Worm (Caenorhabditis elegans) whole organism, L4 larva: ENCODE data around the gene Y39A1A.10.
A peak's percentile ranks its signal among the peaks of the same experiment; 100 is the strongest.

Experiments used
- F26F4.8 ChIP-seq: fragments of 200-800 bp; sonication (Bioruptor generic); conservative IDR thresholded peaks from 2 replicates; pipeline ENCODE4 v1.3.6; 2022; ENCODE audit warnings: missing genetic modification characterization, missing compliant biosample characterization
- F44E2.7 ChIP-seq: fragments of 200-800 bp; sonication (Bioruptor generic); IDR thresholded peaks from 2 replicates; pipeline ENCODE4 v2.1.2; 2022; ENCODE audit warnings: missing genetic modification characterization, missing compliant biosample characterization
- F49E8.2 ChIP-seq: sonication (generic microtip); optimal IDR thresholded peaks from 2 replicates; lab custom pipeline; 2016; ENCODE audit warnings: missing compliant biosample characterization, mild to moderate bottlenecking, missing genetic modification characterization, borderline replicate concordance
- Y105C5A.15 ChIP-seq: fragments of 200-800 bp; sonication (Bioruptor generic); IDR thresholded peaks from 2 replicates; pipeline ENCODE4 v1.3.6; 2022; ENCODE audit warnings: missing genetic modification characterization, missing compliant biosample characterization
- Y48G9A.11 ChIP-seq: fragments of 200-800 bp; sonication (Bioruptor generic); IDR thresholded peaks from 2 replicates; pipeline ENCODE4 v1.3.6; 2022; ENCODE audit warnings: missing genetic modification reagents, missing genetic modification characterization, missing compliant biosample characterization
- Y5F2A.4 ChIP-seq: fragments of 200-800 bp; sonication (Bioruptor generic); optimal IDR thresholded peaks from 2 replicates; lab custom pipeline; 2018; ENCODE audit warnings: mild to moderate bottlenecking, missing genetic modification characterization, missing compliant biosample characterization
- ZK546.5 ChIP-seq, 2 experiments: sonication (generic microtip); optimal IDR thresholded peaks; 2 replicates each; lab custom pipeline; 2017; ENCODE audit warnings: missing biosample characterization in 2 of 2, missing genetic modification characterization in 2 of 2
- aha-1 ChIP-seq: fragments of 150-350 bp; peaks from one replicate; lab custom pipeline; 2014; ENCODE audit warnings: missing biosample characterization, missing genetic modification characterization
- aly-2 ChIP-seq: sonication (generic microtip); optimal IDR thresholded peaks from 2 replicates; lab custom pipeline; 2018; ENCODE audit warnings: missing biosample characterization, missing genetic modification characterization
- ceh-20 ChIP-seq: fragments of 200-800 bp; sonication (Bioruptor generic); IDR thresholded peaks from 2 replicates; pipeline ENCODE4 v1.3.6; 2022; ENCODE audit warnings: missing genetic modification reagents, missing genetic modification characterization, missing compliant biosample characterization
- ceh-62 ChIP-seq: sonication (generic microtip); optimal IDR thresholded peaks from 2 replicates; lab custom pipeline; 2017; ENCODE audit warnings: missing biosample characterization, missing genetic modification characterization
- daf-12 ChIP-seq: fragments of 150-350 bp; optimal IDR thresholded peaks from 2 replicates; lab custom pipeline; 2014; ENCODE audit warnings: missing biosample characterization, missing genetic modification reagents, missing genetic modification characterization
- daf-16 ChIP-seq, 3 experiments: sonication (generic microtip); optimal IDR thresholded peaks; 2 replicates each; lab custom pipeline; 2016 to 2017; ENCODE audit warnings: missing genetic modification characterization in 3 of 3, missing genetic modification reagents in 3 of 3, mild to moderate bottlenecking in 2 of 3, missing compliant biosample characterization in 2 of 3, missing biosample characterization in 1 of 3, moderate library complexity in 1 of 3
- daf-19 ChIP-seq: fragments of 200-800 bp; sonication (Bioruptor generic); conservative IDR thresholded peaks from 2 replicates; pipeline ENCODE4 v1.3.6; 2022; ENCODE audit warnings: missing genetic modification characterization, missing compliant biosample characterization
- dmd-6 ChIP-seq: fragments of 200-800 bp; sonication (Bioruptor generic); IDR thresholded peaks from 2 replicates; pipeline ENCODE4 v1.3.6; 2022; ENCODE audit warnings: missing genetic modification reagents, missing genetic modification characterization, missing compliant biosample characterization
- dpl-1 ChIP-seq: fragments of 150-350 bp; optimal IDR thresholded peaks from 2 replicates; lab custom pipeline; 2014; ENCODE audit warnings: missing biosample characterization, missing genetic modification reagents, missing genetic modification characterization
- dve-1 ChIP-seq: sonication (generic microtip); optimal IDR thresholded peaks from 2 replicates; lab custom pipeline; 2017; ENCODE audit warnings: antibody characterized with exemption, mild to moderate bottlenecking, missing genetic modification characterization, missing compliant biosample characterization; ENCODE audit not compliant: insufficient read depth
- egl-27 ChIP-seq: sonication (generic microtip); optimal IDR thresholded peaks from 3 replicates; lab custom pipeline; 2017; ENCODE audit warnings: missing biosample characterization, missing genetic modification reagents, missing genetic modification characterization
- fos-1 ChIP-seq: fragments of 150-350 bp; optimal IDR thresholded peaks from 2 replicates; lab custom pipeline; 2014; ENCODE audit warnings: missing biosample characterization, missing genetic modification characterization
- hlh-11 ChIP-seq: fragments of 200-800 bp; sonication (Bioruptor generic); optimal IDR thresholded peaks from 2 replicates; lab custom pipeline; 2018; ENCODE audit warnings: mild to moderate bottlenecking, missing genetic modification characterization, missing compliant biosample characterization
- hlh-30 ChIP-seq: sonication (generic microtip); optimal IDR thresholded peaks from 2 replicates; lab custom pipeline; 2017; ENCODE audit warnings: antibody characterized with exemption, mild to moderate bottlenecking, missing genetic modification characterization, missing compliant biosample characterization; ENCODE audit not compliant: insufficient read depth
- lin-1 ChIP-seq: fragments of 200-800 bp; sonication (Bioruptor generic); IDR thresholded peaks from 2 replicates; pipeline ENCODE4 v1.3.6; 2022; ENCODE audit warnings: missing genetic modification reagents, missing genetic modification characterization, missing compliant biosample characterization
- lin-13 ChIP-seq: fragments of 150-350 bp; optimal IDR thresholded peaks from 2 replicates; lab custom pipeline; 2014; ENCODE audit warnings: missing biosample characterization, missing genetic modification reagents, missing genetic modification characterization
- lin-29 ChIP-seq: fragments of 200-800 bp; sonication (Bioruptor generic); IDR thresholded peaks from 2 replicates; pipeline ENCODE4 v1.3.6; 2022; ENCODE audit warnings: missing genetic modification reagents, missing genetic modification characterization, missing compliant biosample characterization
- lin-38 ChIP-seq: fragments of 200-800 bp; sonication (Bioruptor generic); IDR thresholded peaks from 2 replicates; pipeline ENCODE4 v1.3.6; 2022; ENCODE audit warnings: missing genetic modification reagents, missing genetic modification characterization, missing compliant biosample characterization
- lin-39 ChIP-seq: fragments of 150-350 bp; optimal IDR thresholded peaks from 2 replicates; lab custom pipeline; 2014; ENCODE audit warnings: missing biosample characterization, missing genetic modification reagents, missing genetic modification characterization
- lsy-2 ChIP-seq, 2 experiments: fragments of 150-350 bp in 1 of 2; sonication (generic microtip) in 1 of 2; optimal IDR thresholded peaks; 2 replicates each; lab custom pipeline; 2014 to 2017; ENCODE audit warnings: missing biosample characterization in 2 of 2, missing genetic modification characterization in 2 of 2
- madf-9 ChIP-seq: fragments of 200-800 bp; sonication (Bioruptor generic); conservative IDR thresholded peaks from 2 replicates; pipeline ENCODE4 v1.3.6; 2022; ENCODE audit warnings: missing genetic modification reagents, missing genetic modification characterization, missing compliant biosample characterization
- mdl-1 ChIP-seq, 2 experiments: fragments of 150-350 bp in 1 of 2; sonication (generic microtip) in 1 of 2; optimal IDR thresholded peaks; 2 replicates each; lab custom pipeline; 2014 to 2017; ENCODE audit warnings: missing biosample characterization in 2 of 2, missing genetic modification characterization in 2 of 2
- mep-1 ChIP-seq: fragments of 150-350 bp; sonication (generic microtip); optimal IDR thresholded peaks from 3 replicates; lab custom pipeline; 2014; ENCODE audit warnings: missing biosample characterization, missing genetic modification characterization
- mes-2 ChIP-seq: sonication (generic microtip); optimal IDR thresholded peaks from 2 replicates; lab custom pipeline; 2016; ENCODE audit warnings: missing genotype, mild to moderate bottlenecking, missing genetic modification characterization, missing compliant biosample characterization; ENCODE audit not compliant: poor library complexity, severe bottlenecking
- mxl-3 ChIP-seq: fragments of 200-800 bp; sonication (Bioruptor generic); optimal IDR thresholded peaks from 2 replicates; lab custom pipeline; 2018; ENCODE audit warnings: mild to moderate bottlenecking, missing genetic modification characterization, missing compliant biosample characterization
- nhr-102 ChIP-seq: sonication (generic microtip); optimal IDR thresholded peaks from 2 replicates; lab custom pipeline; 2016; ENCODE audit warnings: mild to moderate bottlenecking, missing genetic modification characterization, moderate library complexity, missing compliant biosample characterization
- nhr-111 ChIP-seq: fragments of 200-800 bp; sonication (Bioruptor generic); optimal IDR thresholded peaks from 2 replicates; lab custom pipeline; 2018; ENCODE audit warnings: mild to moderate bottlenecking, missing genetic modification characterization, missing compliant biosample characterization
- nhr-28 ChIP-seq: fragments of 150-350 bp; optimal IDR thresholded peaks from 2 replicates; lab custom pipeline; 2014; ENCODE audit warnings: missing biosample characterization, missing genetic modification characterization
- nhr-41 ChIP-seq: fragments of 200-800 bp; sonication (Bioruptor generic); IDR thresholded peaks from 2 replicates; pipeline ENCODE4 v1.3.6; 2022; ENCODE audit warnings: missing genetic modification reagents, missing genetic modification characterization, missing compliant biosample characterization
- nhr-42 ChIP-seq: fragments of 200-800 bp; sonication (Bioruptor generic); IDR thresholded peaks from 2 replicates; pipeline ENCODE4 v1.3.6; 2022; ENCODE audit warnings: missing genetic modification characterization, missing compliant biosample characterization
- nhr-6 ChIP-seq: fragments of 150-350 bp; optimal IDR thresholded peaks from 2 replicates; lab custom pipeline; 2014; ENCODE audit warnings: missing biosample characterization, missing genetic modification characterization
- nhr-77 ChIP-seq: fragments of 150-350 bp; optimal IDR thresholded peaks from 2 replicates; lab custom pipeline; 2014; ENCODE audit warnings: missing biosample characterization, missing genetic modification characterization
- php-3 ChIP-seq: fragments of 200-800 bp; sonication (Bioruptor generic); IDR thresholded peaks from 2 replicates; pipeline ENCODE4 v1.3.6; 2022; ENCODE audit warnings: missing genetic modification reagents, missing genetic modification characterization, missing compliant biosample characterization
- snpc-1.2 ChIP-seq: fragments of 200-800 bp; sonication (Bioruptor generic); IDR thresholded peaks from 2 replicates; pipeline ENCODE4 v1.3.6; 2022; ENCODE audit warnings: missing genetic modification reagents, missing genetic modification characterization, missing compliant biosample characterization
- tag-97 ChIP-seq: fragments of 200-800 bp; sonication (Bioruptor generic); IDR thresholded peaks from 2 replicates; pipeline ENCODE4 v1.3.6; 2022; ENCODE audit warnings: missing genetic modification characterization, missing compliant biosample characterization
- unc-130 ChIP-seq: sonication (generic microtip); optimal IDR thresholded peaks from 2 replicates; lab custom pipeline; 2016; ENCODE audit warnings: missing genetic modification reagents, missing genetic modification characterization, missing compliant biosample characterization
- unc-39 ChIP-seq: sonication (generic microtip); optimal IDR thresholded peaks from 2 replicates; lab custom pipeline; 2017; ENCODE audit warnings: missing biosample characterization, missing genetic modification characterization
- unc-62 ChIP-seq, 3 experiments: fragments of 150-350 bp in 1 of 3; sonication (generic microtip); optimal IDR thresholded peaks in 2 of 3; peaks in 1 of 3; 1 replicate in 1 of 3; 2 replicates in 2 of 3; lab custom pipeline; 2014 to 2017; ENCODE audit warnings: missing biosample characterization in 3 of 3, missing genetic modification characterization in 3 of 3, missing genetic modification reagents in 3 of 3, missing genotype in 1 of 3
- zfp-2 ChIP-seq: sonication (generic microtip); optimal IDR thresholded peaks from 2 replicates; lab custom pipeline; 2016; ENCODE audit warnings: mild to moderate bottlenecking, missing genetic modification characterization, missing compliant biosample characterization
- zfp-3 ChIP-seq: fragments of 200-800 bp; sonication (Bioruptor generic); conservative IDR thresholded peaks from 2 replicates; pipeline ENCODE4 v1.3.6; 2022; ENCODE audit warnings: missing genetic modification reagents, missing genetic modification characterization, missing compliant biosample characterization
- zip-2 ChIP-seq: fragments of 150-350 bp; optimal IDR thresholded peaks from 2 replicates; lab custom pipeline; 2014; ENCODE audit warnings: missing biosample characterization, missing genetic modification characterization
- ztf-7 ChIP-seq: fragments of 150-350 bp; optimal IDR thresholded peaks from 2 replicates; lab custom pipeline; 2014; ENCODE audit warnings: missing biosample characterization, missing genetic modification characterization

Y39A1A.10 gene

ce11 chrIII:10624564-10624963, 8.0 kb upstream of the Y39A1A.10 start (continued):
- no peak for TF ChIP-seq zfp-2 (tag; lab: Kevin White, UChicago)
- no peak for TF ChIP-seq fos-1
- no peak for TF ChIP-seq ceh-62 (tag; lab: Kevin White, UChicago)
- no peak for TF ChIP-seq Y5F2A.4
- peak; percentile 68 for TF ChIP-seq ceh-20 (GFP tag; lab: Robert Waterston, UW)
- peak; percentile 71 for TF ChIP-seq madf-9 (GFP tag; lab: Robert Waterston, UW)
- peak; percentile 82 for TF ChIP-seq nhr-42 (GFP tag; lab: Robert Waterston, UW)
- TF ChIP-seq lin-1 (GFP tag; lab: Robert Waterston, UW): peak; percentile 64; the same call in 1 of the 2 replicates
- TF ChIP-seq F26F4.8 (GFP tag; lab: Robert Waterston, UW): peak; percentile 80
- TF ChIP-seq snpc-1.2 (GFP tag; lab: Robert Waterston, UW): peak; percentile 69; the same call in 1 of the 2 replicates
- TF ChIP-seq ZK546.5 (tag; optimal IDR thresholded peaks at IDR 0.05; lab: Kevin White, UChicago): no peak
- TF ChIP-seq aha-1 (tag; lab: Kevin White, UChicago): no peak
- TF ChIP-seq nhr-102: peak; percentile 35
- no peak for TF ChIP-seq egl-27 (tag; lab: Kevin White, UChicago)
- TF ChIP-seq mes-2 (tag; lab: Kevin White, UChicago): peak; percentile 66
- peak; percentile 74; the same call in 1 of the 2 replicates for TF ChIP-seq php-3 (GFP tag; lab: Robert Waterston, UW)
- peak; percentile 97 for TF ChIP-seq F44E2.7
- no peak for TF ChIP-seq zip-2 (tag; lab: Kevin White, UChicago)
- TF ChIP-seq nhr-6 (tag; lab: Kevin White, UChicago): peak; percentile 51
- no peak for TF ChIP-seq lin-39
- TF ChIP-seq nhr-111: peak; percentile 37
- TF ChIP-seq aly-2 (tag; lab: Kevin White, UChicago): no peak
- TF ChIP-seq unc-130 (GFP tag; lab: Kevin White, UChicago): peak; percentile 44
- no peak for TF ChIP-seq nhr-77
- TF ChIP-seq unc-39 (tag; lab: Kevin White, UChicago): no peak
- peak in 1 of 2 experiments; percentile 46 for TF ChIP-seq lsy-2 (tag; optimal IDR thresholded peaks at IDR 0.05; lab: Kevin White, UChicago)
- 0 out of 2 replicates have a peak, but pooled peaks have one; percentile 27 for TF ChIP-seq zfp-3 (GFP tag; lab: Robert Waterston, UW)
- no peak; the same call in 1 of the 2 replicates for TF ChIP-seq daf-19
- TF ChIP-seq ztf-7 (tag; lab: Kevin White, UChicago): no peak

- peak; percentile 21; the same call in 1 of the 2 replicates for TF ChIP-seq dmd-6 (GFP tag; lab: Robert Waterston, UW)
- TF ChIP-seq lsy-2 (tag; optimal IDR thresholded peaks at IDR 0.05; lab: Kevin White, UChicago): peak in 1 of 2 experiments; percentile 63
- TF ChIP-seq daf-16 (GFP tag; optimal IDR thresholded peaks at IDR 0.05; lab: Kevin White, UChicago): no peak
- TF ChIP-seq daf-16 (tag; optimal IDR thresholded peaks at IDR 0.05; lab: Kevin White, UChicago): peak; percentile 65
- no peak for TF ChIP-seq F49E8.2 (tag; lab: Kevin White, UChicago)
- peak; percentile 37 for TF ChIP-seq lin-38 (GFP tag; lab: Robert Waterston, UW)
- peak; percentile 58 for TF ChIP-seq hlh-11 (tag; lab: Kevin White, UChicago)
- TF ChIP-seq Y5F2A.4: no peak
- TF ChIP-seq nhr-41: no peak
- no peak for TF ChIP-seq tag-97 (GFP tag; lab: Robert Waterston, UW)
- no peak for TF ChIP-seq Y105C5A.15 (GFP tag; lab: Robert Waterston, UW)
- TF ChIP-seq unc-62 (GFP tag; optimal IDR thresholded peaks at IDR 0.05 in 1 of 2; lab: Kevin White, UChicago): no peak
- no peak for TF ChIP-seq unc-62 (tag; optimal IDR thresholded peaks at IDR 0.05; lab: Kevin White, UChicago)
- no peak for TF ChIP-seq zfp-2 (tag; lab: Kevin White, UChicago)
- TF ChIP-seq Y48G9A.11 (GFP tag; lab: Robert Waterston, UW): no peak
- TF ChIP-seq mdl-1 (tag; optimal IDR thresholded peaks at IDR 0.05; lab: Kevin White, UChicago): peak in 1 of 2 experiments; percentile 73
- peak; percentile 3 for TF ChIP-seq lin-13 (GFP tag; lab: Kevin White, UChicago)
- peak; percentile 18 for TF ChIP-seq nhr-28 (tag; lab: Kevin White, UChicago)
- no peak for TF ChIP-seq aha-1 (tag; lab: Kevin White, UChicago)
- TF ChIP-seq dve-1: peak; percentile 67
- no peak for TF ChIP-seq lin-29 (GFP tag; lab: Robert Waterston, UW)
- TF ChIP-seq nhr-42 (GFP tag; lab: Robert Waterston, UW): no peak
- TF ChIP-seq daf-12 (tag; lab: Kevin White, UChicago): no peak
- peak; percentile 32 for TF ChIP-seq hlh-30 (tag; lab: Kevin White, UChicago)
- TF ChIP-seq mep-1 (tag; lab: Kevin White, UChicago): peak; percentile 13
- no peak for TF ChIP-seq mxl-3 (GFP tag; lab: Kevin White, UChicago)
- TF ChIP-seq dpl-1 (GFP tag; lab: Kevin White, UChicago): peak; percentile 31
- no peak for TF ChIP-seq F26F4.8 (GFP tag; lab: Robert Waterston, UW)
These were observed 4.2 kb upstream of the Y39A1A.10 start for ce11 chrIII:10628360-10628759.
